Fruit fly (Drosophila melanogaster) whole organism, wandering third instar larva: Measurements from ENCODE around the gene Bub3.

Experiments
- Dfd ChIP-seq: fragments of >200 bp; optimal IDR thresholded peaks from 2 replicates; lab custom pipeline; 2017; ENCODE audit warnings: missing biosample characterization, missing genetic modification characterization
- HLH106 ChIP-seq: fragments of 200-800 bp; optimal IDR thresholded peaks from 3 replicates; lab custom pipeline; 2019; ENCODE audit warnings: missing biosample characterization, mild to moderate bottlenecking, missing genetic modification characterization, moderate library complexity
- Jra ChIP-seq: sonication (Bioruptor generic); optimal IDR thresholded peaks from 2 replicates; lab custom pipeline; 2016; ENCODE audit warnings: missing biosample characterization, missing genetic modification characterization
- Mio ChIP-seq: sonication (Bioruptor generic); optimal IDR thresholded peaks from 2 replicates; lab custom pipeline; 2016; ENCODE audit warnings: missing biosample characterization, missing genetic modification characterization
- Myc ChIP-seq: fragments of >200 bp; optimal IDR thresholded peaks from 2 replicates; lab custom pipeline; 2017
- dsf ChIP-seq: sonication (Bioruptor generic); optimal IDR thresholded peaks from 2 replicates; lab custom pipeline; 2016; ENCODE audit warnings: missing biosample characterization, missing genetic modification characterization, borderline replicate concordance
- ey ChIP-seq: fragments of 200-800 bp; sonication (Bioruptor generic); optimal IDR thresholded peaks from 2 replicates; lab custom pipeline; 2016; ENCODE audit warnings: missing biosample characterization, missing genetic modification characterization
- foxo ChIP-seq, 2 experiments: fragments of 200-800 bp; sonication (Bioruptor generic); optimal IDR thresholded peaks; 2 replicates in 1 of 2; 3 replicates in 1 of 2; lab custom pipeline; 2016 to 2017; ENCODE audit warnings: missing biosample characterization in 2 of 2, missing genetic modification characterization in 2 of 2
- pan ChIP-seq: fragments of >200 bp; optimal IDR thresholded peaks from 2 replicates; lab custom pipeline; 2017
- psq ChIP-seq: fragments of 200-800 bp; sonication (Bioruptor generic); optimal IDR thresholded peaks from 3 replicates; lab custom pipeline; 2017; ENCODE audit warnings: missing biosample characterization, mild to moderate bottlenecking, missing genetic modification characterization, moderate library complexity
- usp ChIP-seq: fragments of >200 bp; optimal IDR thresholded peaks from 2 replicates; lab custom pipeline; 2017; ENCODE audit warnings: missing biosample characterization, missing genetic modification characterization

DNA sequence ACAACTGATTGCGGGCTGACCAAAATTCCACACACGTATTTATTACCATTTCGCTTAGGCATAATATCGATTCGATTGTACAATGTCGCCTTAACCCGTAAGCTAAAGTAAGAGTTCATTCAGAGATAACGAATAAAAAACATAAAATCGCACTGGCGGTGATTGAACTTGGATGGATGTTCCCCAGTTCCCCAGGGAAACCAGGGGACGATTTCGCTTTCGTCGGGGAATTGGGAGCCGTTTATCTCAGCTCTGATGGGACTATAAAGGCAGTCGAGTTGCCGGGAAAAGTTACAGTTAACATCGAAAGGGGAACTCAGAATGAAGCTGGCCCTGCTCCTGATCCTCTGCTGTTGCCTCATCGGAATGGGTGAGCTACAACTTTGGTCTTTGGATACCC, 47.0 kb upstream of the Bub3 start, which contains the start of gene CG34296:
- TF ChIP-seq psq (GFP tag; lab: Kevin White, UChicago): no peak
- no peak for TF ChIP-seq Dfd (GFP tag; lab: Kevin White, UChicago)
- no peak for TF ChIP-seq foxo (GFP tag; optimal IDR thresholded peaks at IDR 0.05; lab: Kevin White, UChicago)
- no peak for TF ChIP-seq usp
- no peak for TF ChIP-seq Myc (lab: Kevin White, UChicago)
- TF ChIP-seq Mio (GFP tag; lab: Kevin White, UChicago): no peak
- no peak for TF ChIP-seq pan
- TF ChIP-seq Jra (GFP tag; lab: Kevin White, UChicago): no peak
- TF ChIP-seq HLH106 (tag; lab: Kevin White, UChicago): no peak
- TF ChIP-seq dsf (GFP tag; lab: Kevin White, UChicago): no peak
- no peak for TF ChIP-seq ey (GFP tag; lab: Kevin White, UChicago)
